Worm (Caenorhabditis elegans): ENCODE measurements around the gene F38A5.8.

DNA sequence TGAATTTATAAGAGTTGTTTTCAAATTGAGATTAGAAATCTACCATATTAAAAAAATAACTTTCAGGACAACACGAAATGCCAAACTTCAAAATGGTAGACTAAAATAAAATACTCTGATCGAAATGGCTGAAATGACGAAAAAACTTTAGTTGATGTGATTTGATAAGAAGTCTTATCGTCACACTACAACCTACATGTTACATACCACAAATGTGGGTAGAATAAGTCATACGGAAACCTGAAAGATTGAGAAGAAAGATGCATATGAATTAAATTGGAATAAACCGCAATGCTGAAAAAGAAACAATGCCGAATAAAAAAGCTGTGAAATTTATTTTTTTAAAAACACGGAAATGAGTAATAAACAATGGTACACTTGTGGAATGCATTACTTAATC is 7.5 kb downstream of the F38A5.8 start:
- TF ChIP-seq fkh-10 (GFP tag; optimal IDR thresholded peaks at IDR 0.05) (no peak), ceh-62 (tag; optimal IDR thresholded peaks at IDR 0.05) (no peak), nhr-10 (tag; optimal IDR thresholded peaks at IDR 0.05) (no peak), dmd-6 (GFP tag; IDR thresholded peaks at IDR 0.05) (no peak), F10B5.3 (tag; optimal IDR thresholded peaks at IDR 0.05) (no peak), set-16 (GFP tag; IDR thresholded peaks at IDR 0.05) (no peak)
